Fruit fly (Drosophila melanogaster): ENCODE data around the gene Fatp1.

- TF ChIP-seq Myc (optimal IDR thresholded peaks at IDR 0.05) = no peak
- TF ChIP-seq h (optimal IDR thresholded peaks at IDR 0.05) = no peak
- no peak for TF ChIP-seq psq (optimal IDR thresholded peaks at IDR 0.05)
These were observed 16.6 kb downstream of the Fatp1 start for dm6 chr2L:10500309-10500974.
